Fruit fly (Drosophila melanogaster): ENCODE results near the gene CG11723.

dm6 chr2L:2182735-2183340, 35.8 kb upstream of the CG11723 start:
- no peak for TF ChIP-seq Myc (optimal IDR thresholded peaks at IDR 0.05)
- TF ChIP-seq ttk (optimal IDR thresholded peaks at IDR 0.05): no peak
- no peak for TF ChIP-seq insv (optimal IDR thresholded peaks at IDR 0.05)
- no peak for TF ChIP-seq Sin3A (optimal IDR thresholded peaks at IDR 0.05)

Data from Kc167 (cell line).